Worm (Caenorhabditis elegans): Measurements from ENCODE around the gene C31G12.4.

DNA sequence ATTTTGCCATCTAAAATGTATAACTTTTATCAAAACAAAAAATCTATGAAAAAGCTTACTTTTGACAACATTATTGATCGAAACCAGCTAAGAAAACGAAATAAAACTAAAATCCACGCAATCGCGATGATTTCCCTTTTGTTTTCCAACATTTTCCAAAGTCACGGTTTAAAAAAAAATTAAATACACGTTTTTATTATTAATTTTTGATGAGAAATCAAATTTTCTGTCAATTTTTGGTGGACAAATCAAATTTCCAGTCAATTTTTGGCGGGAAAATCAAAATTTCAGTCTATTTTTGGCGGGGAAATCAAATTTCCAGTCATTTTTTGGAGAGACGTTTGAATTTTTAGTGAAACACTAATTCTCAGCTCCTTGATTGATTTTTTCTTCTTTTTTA is 13.8 kb downstream of the C31G12.4 start, which contains the start of gene C14A6.5:
- TF ChIP-seq ztf-11 (tag; optimal IDR thresholded peaks at IDR 0.05) = no peak
- no peak for TF ChIP-seq nhr-28 (tag; optimal IDR thresholded peaks at IDR 0.05)
- no peak for TF ChIP-seq pha-4 (tag; optimal IDR thresholded peaks at IDR 0.05)
- no peak for TF ChIP-seq unc-62 (GFP tag; optimal IDR thresholded peaks at IDR 0.05)
- no peak for TF ChIP-seq nhr-237 (tag; optimal IDR thresholded peaks at IDR 0.05)
- TF ChIP-seq lsy-2 (tag; optimal IDR thresholded peaks at IDR 0.05) = no peak
- TF ChIP-seq nhr-2 (tag; optimal IDR thresholded peaks at IDR 0.05) = no peak
- TF ChIP-seq nhr-76 (tag; optimal IDR thresholded peaks at IDR 0.05) = no peak
- TF ChIP-seq nhr-12 (tag; optimal IDR thresholded peaks at IDR 0.05) = no peak
- TF ChIP-seq unc-39 (tag; optimal IDR thresholded peaks at IDR 0.05) = no peak
- no peak for TF ChIP-seq drap-1 (GFP tag; optimal IDR thresholded peaks at IDR 0.05)
- no peak for TF ChIP-seq mep-1 (tag; optimal IDR thresholded peaks at IDR 0.05)
- TF ChIP-seq flh-1 (GFP tag; optimal IDR thresholded peaks at IDR 0.05) = no peak
